Fruit fly (Drosophila melanogaster): ENCODE measurements around the gene CG10366.

Gene CG10366

dm6 chr2L:19549412-19549811 is 34.6 kb upstream of the CG10366 start (continued):
- TF ChIP-seq sug (tag; optimal IDR thresholded peaks at IDR 0.05), result peak; percentile 72
- no peak for TF ChIP-seq pum (GFP tag; optimal IDR thresholded peaks at IDR 0.05)
- no peak for TF ChIP-seq HLHmδ (GFP tag; optimal IDR thresholded peaks at IDR 0.05)
- peak; percentile 8; the same call in 1 of the 2 replicates for TF ChIP-seq E2f2 (GFP tag; IDR thresholded peaks at IDR 0.05)
- TF ChIP-seq CG10274 (GFP tag; optimal IDR thresholded peaks at IDR 0.05), result no peak
- TF ChIP-seq Xrp1 (GFP tag; IDR thresholded peaks at IDR 0.05), result 0 out of 2 replicates have a peak, but pooled peaks have one; percentile 7
- no peak for TF ChIP-seq CG4730 (GFP tag; IDR thresholded peaks at IDR 0.05)
- peak; percentile 21; the same call in 1 of the 2 replicates for TF ChIP-seq CG13287 (GFP tag; IDR thresholded peaks at IDR 0.05; ENCODE audit: partially characterized antibody)
- peak; percentile 84 for TF ChIP-seq abd-A (tag; optimal IDR thresholded peaks at IDR 0.05)
- TF ChIP-seq BtbVII (GFP tag; optimal IDR thresholded peaks at IDR 0.05), result peak; percentile 56
- TF ChIP-seq odd (GFP tag; optimal IDR thresholded peaks at IDR 0.05), result peak; percentile 23
- peak; percentile 44; the same call in 1 of the 3 replicates for TF ChIP-seq CG34422 (GFP tag; IDR thresholded peaks at IDR 0.05)
- 0 out of 3 replicates have a peak, but pooled peaks have one; percentile 24 for TF ChIP-seq ci (GFP tag; IDR thresholded peaks at IDR 0.05)

dm6 chr2L:19563029-19563980 is 20.7 kb upstream of the CG10366 start, which contains the start of gene CG13078:
CG13078 (plus strand) TSS chr2L:19563930.
- TF ChIP-seq CG13894 (tag; optimal IDR thresholded peaks at IDR 0.05) (peak; percentile 65), grn (GFP tag; optimal IDR thresholded peaks at IDR 0.05) (peak; percentile 85), chinmo (GFP tag; IDR thresholded peaks at IDR 0.05; ENCODE audit: partially characterized antibody) (0 out of 4 replicates have a peak, but pooled peaks have one; percentile 43), CG34376 (GFP tag; optimal IDR thresholded peaks at IDR 0.05) (peak; percentile 92), CG1792 (GFP tag; optimal IDR thresholded peaks at IDR 0.05) (no peak), exex (tag; optimal IDR thresholded peaks at IDR 0.05) (peak; percentile 97), sug (tag; optimal IDR thresholded peaks at IDR 0.05) (peak; percentile 42), gro (GFP tag; optimal IDR thresholded peaks at IDR 0.05) (peak; percentile 22), Mes4 (GFP tag; optimal IDR thresholded peaks at IDR 0.05) (no peak), Scr (GFP tag; IDR thresholded peaks at IDR 0.05; ENCODE audit: partially characterized antibody) (no peak), CG7745 (tag; optimal IDR thresholded peaks at IDR 0.05) (no peak)

- TF ChIP-seq usp (GFP tag; optimal IDR thresholded peaks at IDR 0.05) (no peak), CG10267 (tag; optimal IDR thresholded peaks at IDR 0.05) (peak; percentile 87), sqz (GFP tag; optimal IDR thresholded peaks at IDR 0.05) (no peak), CG13775 (GFP tag; optimal IDR thresholded peaks at IDR 0.05) (no peak), hbn (GFP tag; IDR thresholded peaks at IDR 0.05; ENCODE audit: partially characterized antibody) (peak; percentile 74; the same call in 1 of the 2 replicates), Sin3A (optimal IDR thresholded peaks at IDR 0.05) (no peak), dpn (GFP tag; optimal IDR thresholded peaks at IDR 0.05) (no peak), CG30020 (tag; optimal IDR thresholded peaks at IDR 0.05) (no peak), CG7987 (GFP tag; optimal IDR thresholded peaks at IDR 0.05) (no peak), sens (GFP tag) (peak; percentile 62), ranshi (GFP tag; IDR thresholded peaks at IDR 0.05) (no peak), CG15011 (GFP tag; optimal IDR thresholded peaks at IDR 0.05) (no peak), CG7963 (GFP tag; IDR thresholded peaks at IDR 0.05; ENCODE audit: partially characterized antibody) (no peak), lmd (GFP tag; IDR thresholded peaks at IDR 0.05) (no peak), CG6689 (GFP tag; IDR thresholded peaks at IDR 0.05) (no peak), abd-A (tag; optimal IDR thresholded peaks at IDR 0.05) (no peak), pita (GFP tag; optimal IDR thresholded peaks at IDR 0.05) (no peak), eve (GFP tag; optimal IDR thresholded peaks at IDR 0.05) (no peak), Stat92E (GFP tag; optimal IDR thresholded peaks at IDR 0.05) (no peak), Gsc (GFP tag; IDR thresholded peaks at IDR 0.05) (no peak), caup (GFP tag; optimal IDR thresholded peaks at IDR 0.05; ENCODE audit: severe bottlenecking) (no peak), CG33213 (GFP tag; optimal IDR thresholded peaks at IDR 0.05) (no peak), CG17568 (GFP tag; optimal IDR thresholded peaks at IDR 0.05) (peak; percentile 11)
Observed at dm6 chr2L:19565233-19565898, 18.7 kb upstream of the CG10366 start, which contains the start of gene CG13077. CG13077 (plus strand) TSS chr2L:19565863.

Data from whole organism, embryonic.